Worm (Caenorhabditis elegans): ENCODE measurements around the gene C05C10.3.
A peak's percentile ranks its signal among the peaks of the same experiment; 100 is the strongest.

C05C10.3 gene

DNA sequence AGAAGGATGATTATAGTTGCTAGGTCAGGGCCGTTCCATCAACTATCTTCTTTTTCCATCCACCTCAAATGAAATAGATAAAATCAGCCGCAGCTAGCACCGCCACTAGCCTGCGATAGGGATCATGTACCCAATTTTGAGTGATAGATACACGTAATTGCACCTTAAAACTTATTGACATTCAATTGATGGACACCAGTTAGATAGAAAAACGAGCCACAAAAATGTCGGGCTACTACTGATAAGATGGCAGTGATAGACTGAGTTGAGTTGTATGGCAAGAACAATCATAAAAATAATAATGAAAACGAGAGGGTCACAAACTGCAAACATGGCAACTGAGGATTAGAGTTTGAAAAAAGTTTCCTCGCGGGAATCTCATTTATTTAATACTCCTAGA lies 44.9 kb downstream of the C05C10.3 start (continued):
- TF ChIP-seq nhr-10 (tag; optimal IDR thresholded peaks at IDR 0.05) (no peak), hmg-1.1 (GFP tag; IDR thresholded peaks at IDR 0.05) (no peak), lin-13 (GFP tag; optimal IDR thresholded peaks at IDR 0.05) (no peak), pha-4 (GFP tag; IDR thresholded peaks at IDR 0.05) (no peak), pha-4 (tag; optimal IDR thresholded peaks at IDR 0.05) (no peak), nhr-11 (tag; optimal IDR thresholded peaks at IDR 0.05) (no peak), Y48G9A.11 (GFP tag; IDR thresholded peaks at IDR 0.05) (no peak), jun-1 (tag; optimal IDR thresholded peaks at IDR 0.05) (no peak), mes-2 (tag; optimal IDR thresholded peaks at IDR 0.05; ENCODE audit: poor library complexity, severe bottlenecking) (peak; percentile 28), cey-2 (tag; optimal IDR thresholded peaks at IDR 0.05; ENCODE audit: borderline replicate concordance, insufficient read depth) (no peak), unc-130 (GFP tag; optimal IDR thresholded peaks at IDR 0.05) (no peak), hif-1 (tag; optimal IDR thresholded peaks at IDR 0.05) (no peak), unc-62 (GFP tag; optimal IDR thresholded peaks at IDR 0.05 in 1 of 2) (no peak), unc-62 (tag; optimal IDR thresholded peaks at IDR 0.05) (no peak), unc-39 (tag; optimal IDR thresholded peaks at IDR 0.05) (no peak), dmd-6 (GFP tag; IDR thresholded peaks at IDR 0.05) (peak; percentile 94), mep-1 (tag; optimal IDR thresholded peaks at IDR 0.05) (no peak), mxl-2 (GFP tag; conservative IDR thresholded peaks at IDR 0.05) (no peak)

- no peak for TF ChIP-seq dmd-6 (GFP tag; IDR thresholded peaks at IDR 0.05)
- no peak for TF ChIP-seq lin-38 (GFP tag; IDR thresholded peaks at IDR 0.05)
- TF ChIP-seq gei-8 (GFP tag; optimal IDR thresholded peaks at IDR 0.05) = no peak
- no peak for TF ChIP-seq D1046.2 (GFP tag; IDR thresholded peaks at IDR 0.05)
- no peak for TF ChIP-seq saeg-2 (GFP tag; IDR thresholded peaks at IDR 0.05)
- no peak for TF ChIP-seq ceh-44 (GFP tag; IDR thresholded peaks at IDR 0.05)
- TF ChIP-seq hlh-11 (tag; optimal IDR thresholded peaks at IDR 0.05) = no peak
- peak; percentile 50 for TF ChIP-seq hlh-30 (tag; optimal IDR thresholded peaks at IDR 0.05; ENCODE audit: insufficient read depth)
- TF ChIP-seq spr-3 (GFP tag; optimal IDR thresholded peaks at IDR 0.05) = no peak
- no peak for TF ChIP-seq set-16 (GFP tag; IDR thresholded peaks at IDR 0.05)
- no peak for TF ChIP-seq pqm-1 (tag; optimal IDR thresholded peaks at IDR 0.05)
- peak; percentile 31 for TF ChIP-seq mes-2 (tag; optimal IDR thresholded peaks at IDR 0.05; ENCODE audit: poor library complexity, severe bottlenecking)
- TF ChIP-seq fkh-10 (GFP tag; optimal IDR thresholded peaks at IDR 0.05) = no peak
- peak in 1 of 2 experiments; percentile 60 for TF ChIP-seq unc-62 (GFP tag; optimal IDR thresholded peaks at IDR 0.05 in 1 of 2)
- TF ChIP-seq unc-62 (tag; optimal IDR thresholded peaks at IDR 0.05) = no peak
- no peak for TF ChIP-seq lin-1 (GFP tag; IDR thresholded peaks at IDR 0.05)
- TF ChIP-seq spr-1 (tag; optimal IDR thresholded peaks at IDR 0.05) = no peak
- TF ChIP-seq R02D3.7 (tag; optimal IDR thresholded peaks at IDR 0.05) = no peak
- no peak for TF ChIP-seq daf-16 (GFP tag; optimal IDR thresholded peaks at IDR 0.05)
- TF ChIP-seq daf-16 (tag; optimal IDR thresholded peaks at IDR 0.05) = no peak
- no peak for TF ChIP-seq dve-1 (tag; optimal IDR thresholded peaks at IDR 0.05; ENCODE audit: insufficient read depth)
- peak; percentile 58 for TF ChIP-seq aha-1 (tag)
- no peak for TF ChIP-seq snpc-1.2 (GFP tag; IDR thresholded peaks at IDR 0.05)
- no peak for TF ChIP-seq skn-1 (tag; optimal IDR thresholded peaks at IDR 0.05)
- no peak for TF ChIP-seq fos-1 (tag; optimal IDR thresholded peaks at IDR 0.05)
- no peak for TF ChIP-seq nhr-10 (tag; optimal IDR thresholded peaks at IDR 0.05)
- TF ChIP-seq duxl-1 (tag; optimal IDR thresholded peaks at IDR 0.05; ENCODE audit: poor library complexity) = no peak
- peak in 1 of 2 experiments; percentile 35 for TF ChIP-seq mdl-1 (tag; optimal IDR thresholded peaks at IDR 0.05)
- no peak for TF ChIP-seq unc-130 (GFP tag; optimal IDR thresholded peaks at IDR 0.05)
- TF ChIP-seq lin-29 (GFP tag; IDR thresholded peaks at IDR 0.05) = no peak
- TF ChIP-seq ceh-32 (tag; optimal IDR thresholded peaks at IDR 0.05; ENCODE audit: poor library complexity) = no peak
- TF ChIP-seq nhr-11 (tag; optimal IDR thresholded peaks at IDR 0.05) = peak; percentile 31
- no peak for TF ChIP-seq tra-1 (GFP tag; IDR thresholded peaks at IDR 0.05)
- TF ChIP-seq hmg-1.1 (GFP tag; IDR thresholded peaks at IDR 0.05) = no peak
- peak; percentile 61 for TF ChIP-seq mxl-3 (GFP tag; optimal IDR thresholded peaks at IDR 0.05)
- TF ChIP-seq T26A8.4 (GFP tag; IDR thresholded peaks at IDR 0.05) = no peak
- TF ChIP-seq mxl-2 (GFP tag; conservative IDR thresholded peaks at IDR 0.05) = no peak
- TF ChIP-seq F26F4.8 (GFP tag; conservative IDR thresholded peaks at IDR 0.05) = no peak
- TF ChIP-seq vab-7 (GFP tag; IDR thresholded peaks at IDR 0.05) = no peak
Observed at ce11 chrII:9891031-9891689, 45.5 kb downstream of the C05C10.3 start, which contains the start of gene vgln-1. vgln-1 (minus strand) TSS chrII:9891081.

All from whole organism, L4 larva.